Worm (Caenorhabditis elegans) whole organism, late embryonic: ENCODE measurements around the gene srbc-2.

Experiments used
- K02D7.2 ChIP-seq: sonication (generic microtip); optimal IDR thresholded peaks from 2 replicates; lab custom pipeline; 2017; ENCODE audit warnings: mild to moderate bottlenecking, missing genetic modification characterization, missing compliant biosample characterization
- ama-1 ChIP-seq: fragments of 150-350 bp; optimal IDR thresholded peaks from 2 replicates; lab custom pipeline; 2014
- ceh-9 ChIP-seq: sonication (generic microtip); optimal IDR thresholded peaks from 2 replicates; lab custom pipeline; 2016; ENCODE audit warnings: mild to moderate bottlenecking, missing genetic modification characterization, inconsistent platforms, missing compliant biosample characterization
- dmd-4 ChIP-seq: sonication (generic microtip); optimal IDR thresholded peaks from 2 replicates; lab custom pipeline; 2016; ENCODE audit warnings: borderline replicate concordance, missing genetic modification characterization, missing compliant biosample characterization
- eyg-1 ChIP-seq: sonication (generic microtip); optimal IDR thresholded peaks from 2 replicates; lab custom pipeline; 2016; ENCODE audit warnings: missing genotype, missing genetic modification characterization, missing compliant biosample characterization
- gmeb-2 ChIP-seq: sonication (generic microtip); optimal IDR thresholded peaks from 2 replicates; lab custom pipeline; 2016; ENCODE audit warnings: missing genetic modification characterization, inconsistent platforms, missing compliant biosample characterization
- hlh-30 ChIP-seq: sonication (generic microtip); optimal IDR thresholded peaks from 2 replicates; lab custom pipeline; 2017; ENCODE audit warnings: antibody characterized with exemption, missing genetic modification characterization, missing compliant biosample characterization; ENCODE audit not compliant: insufficient read depth
- pqm-1 ChIP-seq: sonication (generic microtip); optimal IDR thresholded peaks from 2 replicates; lab custom pipeline; 2016; ENCODE audit warnings: missing genetic modification characterization, missing compliant biosample characterization
- pros-1 ChIP-seq: fragments of 150-350 bp; optimal IDR thresholded peaks from 2 replicates; lab custom pipeline; 2014; ENCODE audit warnings: missing biosample characterization, missing genetic modification reagents, missing genetic modification characterization
- rnt-1 ChIP-seq: sonication (generic microtip); optimal IDR thresholded peaks from 2 replicates; lab custom pipeline; 2016; ENCODE audit warnings: missing genetic modification characterization, missing compliant biosample characterization
- tbx-7 ChIP-seq: sonication (generic microtip); optimal IDR thresholded peaks from 2 replicates; lab custom pipeline; 2016; ENCODE audit warnings: missing genotype, missing genetic modification characterization, missing compliant biosample characterization

DNA sequence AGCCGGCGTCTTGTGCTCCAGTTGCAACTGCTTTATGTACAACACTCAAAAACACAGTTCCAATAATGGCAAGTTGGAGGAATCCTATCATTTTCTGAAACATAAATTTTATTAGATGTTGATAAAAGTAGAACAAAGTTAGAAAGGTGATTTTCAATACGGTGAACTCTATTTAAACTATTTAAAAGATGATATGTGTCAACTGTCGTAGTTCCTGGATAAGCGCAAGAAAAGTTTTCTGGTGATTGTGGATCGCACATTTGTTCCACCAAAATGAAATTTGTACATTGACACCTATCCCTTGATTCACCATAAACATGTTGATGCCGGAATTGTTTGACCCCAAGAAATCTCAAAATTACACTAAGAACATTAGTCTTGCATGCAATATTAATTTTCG, 44.9 kb downstream of the srbc-2 start, which contains the start of gene C17B7.9:
- TF ChIP-seq ceh-9 (tag; lab: Kevin White, UChicago) (no peak), gmeb-2 (tag; lab: Kevin White, UChicago) (no peak), eyg-1 (no peak), pqm-1 (no peak), tbx-7 (no peak), dmd-4 (no peak), K02D7.2 (tag; lab: Kevin White, UChicago) (no peak), pros-1 (tag; lab: Kevin White, UChicago) (no peak), hlh-30 (tag; lab: Kevin White, UChicago) (no peak), ama-1 (lab: Kevin White, UChicago) (no peak), rnt-1 (tag; lab: Kevin White, UChicago) (no peak)
